Worm (Caenorhabditis elegans) whole organism, young adult: ENCODE results near the gene F28C6.5.

Experiments used
- F22D6.2 ChIP-seq: sonication (generic microtip); optimal IDR thresholded peaks from 2 replicates; lab custom pipeline; 2016; ENCODE audit warnings: mild to moderate bottlenecking, missing genetic modification characterization, missing compliant biosample characterization
- F23B12.7 ChIP-seq: sonication (generic microtip); optimal IDR thresholded peaks from 2 replicates; lab custom pipeline; 2017; ENCODE audit warnings: missing genetic modification characterization, mild to moderate bottlenecking, missing compliant biosample characterization, antibody characterized with exemption, moderate library complexity; ENCODE audit not compliant: insufficient read depth
- F57C9.4 ChIP-seq: sonication (generic microtip); optimal IDR thresholded peaks from 2 replicates; lab custom pipeline; 2017; ENCODE audit warnings: mild to moderate bottlenecking, missing genetic modification characterization, missing compliant biosample characterization
- T26A5.8 ChIP-seq: sonication (generic microtip); optimal IDR thresholded peaks from 2 replicates; lab custom pipeline; 2016; ENCODE audit warnings: missing genetic modification characterization, missing compliant biosample characterization
- Y53G8AR.9 ChIP-seq: fragments of 200-800 bp; sonication (Bioruptor generic); conservative IDR thresholded peaks from 2 replicates; pipeline ENCODE4 v1.3.6; 2022; ENCODE audit warnings: missing genetic modification reagents, missing genetic modification characterization, missing compliant biosample characterization
- ama-1 ChIP-seq, 3 experiments: fragments of 150-350 bp in 1 of 3; sonication (generic microtip) in 2 of 3; optimal IDR thresholded peaks; 2 replicates each; lab custom pipeline; 2014 to 2018; ENCODE audit warnings: missing biosample characterization in 2 of 3, missing genetic modification characterization in 2 of 3, missing genetic modification reagents in 2 of 3
- aptf-2 ChIP-seq: fragments of 200-800 bp; sonication (Bioruptor generic); conservative IDR thresholded peaks from 2 replicates; pipeline ENCODE4 v1.3.6; 2022; ENCODE audit warnings: missing genetic modification reagents, missing genetic modification characterization, missing compliant biosample characterization
- attf-3 ChIP-seq: fragments of 200-800 bp; sonication (Bioruptor generic); conservative IDR thresholded peaks from 2 replicates; pipeline ENCODE4 v1.3.6; 2022; ENCODE audit warnings: missing genetic modification reagents, missing genetic modification characterization, missing compliant biosample characterization
- attf-5 ChIP-seq: fragments of 200-800 bp; sonication (Bioruptor generic); optimal IDR thresholded peaks from 2 replicates; lab custom pipeline; 2018; ENCODE audit warnings: mild to moderate bottlenecking, missing genetic modification characterization, missing compliant biosample characterization
- ccch-3 ChIP-seq: fragments of 200-800 bp; sonication (Bioruptor generic); optimal IDR thresholded peaks from 2 replicates; lab custom pipeline; 2018; ENCODE audit warnings: mild to moderate bottlenecking, missing genetic modification characterization, missing compliant biosample characterization
- ceh-79 ChIP-seq: sonication (generic microtip); optimal IDR thresholded peaks from 2 replicates; lab custom pipeline; 2017; ENCODE audit warnings: mild to moderate bottlenecking, missing genetic modification characterization, missing compliant biosample characterization
- ceh-91 ChIP-seq: fragments of 200-800 bp; sonication (Bioruptor generic); IDR thresholded peaks from 2 replicates; pipeline ENCODE4 v1.3.6; 2022; ENCODE audit warnings: missing genetic modification reagents, missing genetic modification characterization, missing compliant biosample characterization
- die-1 ChIP-seq: sonication (generic microtip); optimal IDR thresholded peaks from 2 replicates; lab custom pipeline; 2016; ENCODE audit warnings: missing genotype, mild to moderate bottlenecking, missing genetic modification characterization, missing compliant biosample characterization
- dox-1 ChIP-seq: fragments of 200-800 bp; sonication (Bioruptor generic); IDR thresholded peaks from 2 replicates; pipeline ENCODE4 v1.3.6; 2022; ENCODE audit warnings: missing genetic modification reagents, missing genetic modification characterization, missing compliant biosample characterization
- dpff-1 ChIP-seq: sonication (generic microtip); optimal IDR thresholded peaks from 2 replicates; lab custom pipeline; 2017; ENCODE audit warnings: mild to moderate bottlenecking, missing genetic modification characterization, missing compliant biosample characterization
- egrh-3 ChIP-seq: fragments of 200-800 bp; sonication (Bioruptor generic); IDR thresholded peaks from 2 replicates; pipeline ENCODE4 v1.3.6; 2022; ENCODE audit warnings: missing genetic modification reagents, missing genetic modification characterization, missing compliant biosample characterization
- ekl-4 ChIP-seq: fragments of 200-800 bp; sonication (Bioruptor generic); IDR thresholded peaks from 2 replicates; pipeline ENCODE4 v1.3.6; 2022; ENCODE audit warnings: missing genetic modification reagents, missing genetic modification characterization, missing compliant biosample characterization
- fkh-3 ChIP-seq: sonication (generic microtip); optimal IDR thresholded peaks from 2 replicates; lab custom pipeline; 2016; ENCODE audit warnings: mild to moderate bottlenecking, missing genetic modification characterization, missing compliant biosample characterization
- him-1 ChIP-seq: sonication (generic microtip); optimal IDR thresholded peaks from 2 replicates; lab custom pipeline; 2016; ENCODE audit warnings: missing genotype, missing genetic modification reagents, missing genetic modification characterization, missing compliant biosample characterization
- hlh-26 ChIP-seq: fragments of 200-800 bp; sonication (Bioruptor generic); conservative IDR thresholded peaks from 2 replicates; pipeline ENCODE4 v1.3.6; 2022; ENCODE audit warnings: missing genetic modification reagents, missing genetic modification characterization, missing compliant biosample characterization
- hmg-1.2 ChIP-seq: fragments of 200-800 bp; sonication (Bioruptor generic); IDR thresholded peaks from 2 replicates; pipeline ENCODE4 v1.3.6; 2022; ENCODE audit warnings: missing genetic modification reagents, missing genetic modification characterization, missing compliant biosample characterization
- hsf-1 ChIP-seq: fragments of 200-800 bp; sonication (Bioruptor generic); IDR thresholded peaks from 2 replicates; pipeline ENCODE4 v1.3.6; 2022; ENCODE audit warnings: missing genetic modification reagents, missing genetic modification characterization, missing compliant biosample characterization
- lag-1 ChIP-seq: fragments of 200-800 bp; sonication (Bioruptor generic); IDR thresholded peaks from 2 replicates; pipeline ENCODE4 v1.3.6; 2022; ENCODE audit warnings: missing genetic modification reagents, missing genetic modification characterization, missing compliant biosample characterization
- lir-1 ChIP-seq: fragments of 200-800 bp; sonication (Bioruptor generic); conservative IDR thresholded peaks from 2 replicates; pipeline ENCODE4 v1.3.6; 2022; ENCODE audit warnings: missing genetic modification reagents, missing genetic modification characterization, missing compliant biosample characterization
- madf-10 ChIP-seq: sonication (generic microtip); optimal IDR thresholded peaks from 2 replicates; lab custom pipeline; 2016; ENCODE audit warnings: mild to moderate bottlenecking, missing genetic modification characterization, missing compliant biosample characterization
- madf-3 ChIP-seq: fragments of 200-800 bp; sonication (Bioruptor generic); IDR thresholded peaks from 2 replicates; pipeline ENCODE4 v1.3.6; 2022; ENCODE audit warnings: missing genetic modification reagents, missing genetic modification characterization, missing compliant biosample characterization
- madf-8 ChIP-seq: fragments of 200-800 bp; sonication (Bioruptor generic); conservative IDR thresholded peaks from 2 replicates; pipeline ENCODE4 v1.3.6; 2022; ENCODE audit warnings: missing genetic modification reagents, missing genetic modification characterization, missing compliant biosample characterization
- mcd-1 ChIP-seq: fragments of 200-800 bp; sonication (Bioruptor generic); IDR thresholded peaks from 2 replicates; pipeline ENCODE4 v1.3.6; 2022; ENCODE audit warnings: missing genetic modification reagents, missing genetic modification characterization, missing compliant biosample characterization
- mel-28 ChIP-seq: sonication (generic microtip); optimal IDR thresholded peaks from 2 replicates; lab custom pipeline; 2016; ENCODE audit warnings: borderline replicate concordance, mild to moderate bottlenecking, missing genetic modification characterization, missing compliant biosample characterization
- mes-4 ChIP-seq: sonication (generic microtip); optimal IDR thresholded peaks from 2 replicates; lab custom pipeline; 2016; ENCODE audit warnings: missing genotype, missing genetic modification characterization, missing compliant biosample characterization
- nhr-179 ChIP-seq: sonication (generic microtip); optimal IDR thresholded peaks from 2 replicates; lab custom pipeline; 2016; ENCODE audit warnings: mild to moderate bottlenecking, missing genetic modification characterization, missing compliant biosample characterization
- nhr-80 ChIP-seq: sonication (generic microtip); optimal IDR thresholded peaks from 2 replicates; lab custom pipeline; 2016; ENCODE audit warnings: missing genetic modification characterization, missing compliant biosample characterization
- rpc-1 ChIP-seq, 2 experiments: fragments of 150-350 bp in 1 of 2; sonication (generic microtip) in 1 of 2; optimal IDR thresholded peaks; 2 replicates each; lab custom pipeline; 2014 to 2018; ENCODE audit warnings: missing biosample characterization in 1 of 2, missing genetic modification characterization in 1 of 2, missing genetic modification reagents in 1 of 2, missing genotype in 1 of 2
- sdz-38 ChIP-seq: sonication (generic microtip); optimal IDR thresholded peaks from 2 replicates; lab custom pipeline; 2016; ENCODE audit warnings: missing genotype, missing genetic modification characterization, missing compliant biosample characterization
- unc-130 ChIP-seq: sonication (generic microtip); optimal IDR thresholded peaks from 2 replicates; lab custom pipeline; 2016; ENCODE audit warnings: missing genetic modification reagents, missing genetic modification characterization, missing compliant biosample characterization
- xnd-1 ChIP-seq: sonication (generic microtip); optimal IDR thresholded peaks from 2 replicates; lab custom pipeline; 2016; ENCODE audit warnings: missing genotype, missing genetic modification reagents, missing genetic modification characterization, missing compliant biosample characterization
- zfh-2 ChIP-seq: fragments of 200-800 bp; sonication (Bioruptor generic); conservative IDR thresholded peaks from 2 replicates; pipeline ENCODE4 v1.3.6; 2022; ENCODE audit warnings: missing genetic modification reagents, missing genetic modification characterization, missing compliant biosample characterization
- ztf-25 ChIP-seq: fragments of 200-800 bp; sonication (Bioruptor generic); IDR thresholded peaks from 2 replicates; pipeline ENCODE4 v1.3.6; 2022; ENCODE audit warnings: missing genetic modification reagents, missing genetic modification characterization, missing compliant biosample characterization
- ztf-28 ChIP-seq: fragments of 200-800 bp; sonication (Bioruptor generic); IDR thresholded peaks from 2 replicates; pipeline ENCODE4 v1.3.6; 2022; ENCODE audit warnings: missing genetic modification reagents, missing genetic modification characterization, missing compliant biosample characterization

The F28C6.5 gene

DNA sequence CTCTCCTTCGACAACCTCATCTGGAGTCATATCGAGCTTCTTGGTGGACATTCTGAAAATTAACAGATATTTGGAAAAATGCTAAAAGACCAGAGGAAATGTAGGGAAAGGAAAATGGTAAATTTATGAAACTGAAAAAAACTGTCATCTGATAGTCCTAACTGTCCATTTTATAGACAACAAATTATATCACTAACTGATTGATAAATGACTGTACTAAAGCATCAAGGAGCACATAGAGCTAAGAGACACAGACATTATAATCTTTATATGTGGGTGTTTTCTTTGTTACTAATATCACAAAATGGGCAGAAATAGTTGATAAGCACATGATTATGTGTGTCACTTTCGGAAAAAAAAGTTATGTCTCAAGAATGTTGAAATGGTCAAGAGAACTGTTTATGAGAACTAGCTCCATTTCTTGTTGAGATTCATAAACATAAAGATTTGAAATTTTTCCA, 32.5 kb upstream of the F28C6.5 start, which contains the start of gene F54C9.3 (continued):
- TF ChIP-seq unc-130 (no peak), hlh-26 (no peak), him-1 (tag; lab: Kevin White, UChicago) (no peak), ccch-3 (GFP tag; lab: Kevin White, UChicago) (no peak), lir-1 (GFP tag; lab: Robert Waterston, UW) (no peak), die-1 (tag; lab: Kevin White, UChicago) (no peak), ekl-4 (GFP tag; lab: Robert Waterston, UW) (no peak), ztf-28 (GFP tag; lab: Robert Waterston, UW) (no peak), mcd-1 (GFP tag; lab: Robert Waterston, UW) (0 out of 2 replicates have a peak, but pooled peaks have one; percentile 19), lag-1 (GFP tag; lab: Robert Waterston, UW) (no peak), hmg-1.2 (GFP tag; lab: Robert Waterston, UW) (peak; percentile 44; the same call in 1 of the 2 replicates), egrh-3 (GFP tag; lab: Robert Waterston, UW) (no peak), fkh-3 (no peak), mes-4 (tag; lab: Kevin White, UChicago) (no peak), ceh-91 (no peak), T26A5.8 (tag; lab: Kevin White, UChicago) (no peak), Y53G8AR.9 (GFP tag; lab: Robert Waterston, UW) (no peak), F22D6.2 (tag; lab: Kevin White, UChicago) (no peak), ama-1 (optimal IDR thresholded peaks at IDR 0.05; lab: Kevin White, UChicago) (no peak), ama-1 (GFP tag; optimal IDR thresholded peaks at IDR 0.05; lab: Kevin White, UChicago) (no peak), mel-28 (tag; lab: Kevin White, UChicago) (no peak), xnd-1 (no peak), attf-5 (peak; percentile 57), hsf-1 (GFP tag; lab: Robert Waterston, UW) (no peak), madf-8 (GFP tag; lab: Robert Waterston, UW) (no peak), madf-10 (tag; lab: Kevin White, UChicago) (peak; percentile 12), dpff-1 (no peak), ztf-25 (GFP tag; lab: Robert Waterston, UW) (no peak), F23B12.7 (tag; lab: Kevin White, UChicago) (no peak), sdz-38 (tag; lab: Kevin White, UChicago) (no peak), attf-3 (GFP tag; lab: Robert Waterston, UW) (no peak), nhr-80 (tag; lab: Kevin White, UChicago) (peak; percentile 93), aptf-2 (GFP tag; lab: Robert Waterston, UW) (no peak)
- TF ChIP-seq, all 124 proteins: peak for 10

- TF ChIP-seq rpc-1 (optimal IDR thresholded peaks at IDR 0.05; lab: Kevin White, UChicago) (no peak), rpc-1 (tag; optimal IDR thresholded peaks at IDR 0.05; lab: Kevin White, UChicago) (no peak), dox-1 (GFP tag; lab: Robert Waterston, UW) (0 out of 2 replicates have a peak, but pooled peaks have one; percentile 43), madf-3 (0 out of 2 replicates have a peak, but pooled peaks have one; percentile 41), F57C9.4 (no peak), attf-3 (GFP tag; lab: Robert Waterston, UW) (0 out of 2 replicates have a peak, but pooled peaks have one; percentile 13), zfh-2 (GFP tag; lab: Robert Waterston, UW) (peak; percentile 56), ceh-79 (tag; lab: Kevin White, UChicago) (peak; percentile 36), nhr-179 (tag; lab: Kevin White, UChicago) (no peak)
Measured at ce11 chrII:8568234-8568969, 30.9 kb upstream of the F28C6.5 start.
